Worm (Caenorhabditis elegans) whole organism, early embryonic: Measurements from ENCODE around the gene K01A2.4.

Experiments
- B0310.2 ChIP-seq: sonication (generic microtip); optimal IDR thresholded peaks from 2 replicates; lab custom pipeline; 2016; ENCODE audit warnings: mild to moderate bottlenecking, missing genetic modification characterization, missing compliant biosample characterization
- F13C5.2 ChIP-seq: sonication (generic microtip); optimal IDR thresholded peaks from 2 replicates; lab custom pipeline; 2017; ENCODE audit warnings: mild to moderate bottlenecking, missing genetic modification characterization, inconsistent platforms, missing compliant biosample characterization
- aly-1 ChIP-seq: sonication (generic microtip); optimal IDR thresholded peaks from 2 replicates; lab custom pipeline; 2016; ENCODE audit warnings: missing genetic modification characterization, missing compliant biosample characterization
- ama-1 ChIP-seq: fragments of 150-350 bp; optimal IDR thresholded peaks from 2 replicates; lab custom pipeline; 2014
- ceh-13 ChIP-seq: fragments of 200-800 bp; sonication (Bioruptor generic); optimal IDR thresholded peaks from 2 replicates; lab custom pipeline; 2018; ENCODE audit warnings: mild to moderate bottlenecking, missing genetic modification characterization, missing compliant biosample characterization
- ceh-36 ChIP-seq: sonication (generic microtip); optimal IDR thresholded peaks from 2 replicates; lab custom pipeline; 2016; ENCODE audit warnings: missing genetic modification characterization, inconsistent platforms, missing compliant biosample characterization
- ets-7 ChIP-seq: sonication (generic microtip); optimal IDR thresholded peaks from 2 replicates; lab custom pipeline; 2016; ENCODE audit warnings: missing genotype, missing genetic modification characterization, missing compliant biosample characterization
- flt-1 ChIP-seq: fragments of 200-800 bp; sonication (Bioruptor generic); IDR thresholded peaks from 2 replicates; pipeline ENCODE4 v1.3.6; 2022; ENCODE audit warnings: missing genetic modification characterization, missing compliant biosample characterization
- hmbx-1 ChIP-seq: sonication (generic microtip); optimal IDR thresholded peaks from 2 replicates; lab custom pipeline; 2016; ENCODE audit warnings: mild to moderate bottlenecking, missing genetic modification characterization, missing compliant biosample characterization
- hmg-4 ChIP-seq: fragments of 200-800 bp; sonication (Bioruptor generic); optimal IDR thresholded peaks from 2 replicates; lab custom pipeline; 2018; ENCODE audit warnings: mild to moderate bottlenecking, missing genetic modification characterization, missing compliant biosample characterization
- hnd-1 ChIP-seq: sonication (generic microtip); optimal IDR thresholded peaks from 2 replicates; lab custom pipeline; 2016; ENCODE audit warnings: missing genetic modification characterization, missing compliant biosample characterization
- pes-1 ChIP-seq: fragments of 200-800 bp; sonication (Bioruptor generic); IDR thresholded peaks from 2 replicates; pipeline ENCODE4 v1.3.6; 2022; ENCODE audit warnings: missing genetic modification reagents, missing genetic modification characterization, missing compliant biosample characterization
- scrt-1 ChIP-seq: fragments of 200-800 bp; sonication (Bioruptor generic); IDR thresholded peaks from 2 replicates; pipeline ENCODE4 v1.3.6; 2022; ENCODE audit warnings: missing genetic modification characterization, missing compliant biosample characterization
- sea-1 ChIP-seq: fragments of 200-800 bp; sonication (Bioruptor generic); conservative IDR thresholded peaks from 2 replicates; pipeline ENCODE4 v1.3.6; 2022; ENCODE audit warnings: missing genetic modification characterization, missing compliant biosample characterization
- tbx-11 ChIP-seq: fragments of 200-800 bp; sonication (Bioruptor generic); IDR thresholded peaks from 2 replicates; pipeline ENCODE4 v1.3.6; 2022; ENCODE audit warnings: missing genetic modification characterization, missing compliant biosample characterization
- tbx-37 ChIP-seq: fragments of 200-800 bp; sonication (Bioruptor generic); conservative IDR thresholded peaks from 2 replicates; pipeline ENCODE4 v1.3.6; 2022; ENCODE audit warnings: missing genetic modification reagents, missing genetic modification characterization, missing compliant biosample characterization
- tra-4 ChIP-seq: sonication (generic microtip); optimal IDR thresholded peaks from 2 replicates; lab custom pipeline; 2017; ENCODE audit warnings: missing genetic modification characterization, missing compliant biosample characterization

Gene K01A2.4

ce11 chrII:321183-321582 lies 13.9 kb downstream of the K01A2.4 start:
- TF ChIP-seq flt-1 (GFP tag; lab: Robert Waterston, UW) (no peak), sea-1 (GFP tag; lab: Robert Waterston, UW) (no peak)

DNA sequence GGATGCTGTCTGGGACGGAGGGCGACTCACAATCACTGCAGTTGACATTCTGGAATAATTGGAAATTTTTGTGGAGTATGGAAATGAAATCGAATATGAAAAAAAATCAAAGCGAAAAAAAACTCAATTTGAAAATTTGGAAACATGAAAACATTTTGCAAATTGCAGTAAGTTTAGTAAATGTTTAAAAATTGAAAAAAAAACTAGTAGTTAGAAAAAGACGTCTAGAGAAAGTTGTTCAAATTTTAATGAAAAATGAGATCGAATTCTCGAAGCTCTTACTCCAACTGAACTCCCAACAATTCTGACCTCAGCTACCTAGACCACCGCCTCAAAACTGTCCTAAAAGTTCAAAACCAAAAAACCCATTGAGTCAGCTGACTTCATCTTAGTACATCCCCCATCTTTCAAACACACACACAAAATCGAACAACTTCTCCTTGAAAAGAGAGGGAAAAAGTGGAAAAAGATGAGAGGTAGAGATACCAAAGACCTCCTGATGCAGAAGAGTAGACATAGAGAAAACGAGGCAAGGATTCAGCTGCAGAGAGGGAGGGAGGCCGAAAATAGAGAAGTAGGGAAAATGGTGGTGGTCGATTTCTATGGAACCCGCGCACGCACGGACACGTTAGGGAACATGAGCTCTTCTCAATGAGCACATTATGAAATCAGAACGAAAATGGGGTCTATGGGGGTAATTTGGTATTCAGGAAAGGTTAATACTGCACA lies 16.0 kb downstream of the K01A2.4 start, which contains the start of gene K01A2.10:
Gene K01A2.10, minus strand, starts transcription at position 51 of the 729 bp plus-strand sequence.
- TF ChIP-seq hmg-4 (GFP tag; lab: Kevin White, UChicago) (peak; percentile 45), ceh-13 (GFP tag; lab: Kevin White, UChicago) (no peak)

ce11 chrII:325639-326350 lies 18.5 kb downstream of the K01A2.4 start, which contains the start of gene sgcb-1:
sgcb-1 (plus strand) TSS chrII:326300.
- no peak for TF ChIP-seq ets-7 (tag; lab: Kevin White, UChicago)
- TF ChIP-seq aly-1 (tag; lab: Kevin White, UChicago), result no peak
- TF ChIP-seq hmg-4 (GFP tag; lab: Kevin White, UChicago), result no peak
- TF ChIP-seq B0310.2 (tag; lab: Kevin White, UChicago), result no peak
- no peak for TF ChIP-seq flt-1 (GFP tag; lab: Robert Waterston, UW)
- no peak for TF ChIP-seq F13C5.2 (tag; lab: Kevin White, UChicago)
- TF ChIP-seq ceh-36 (tag; lab: Kevin White, UChicago), result no peak
- no peak for TF ChIP-seq ceh-13 (GFP tag; lab: Kevin White, UChicago)
- TF ChIP-seq ama-1 (lab: Kevin White, UChicago), result no peak
- no peak for TF ChIP-seq pes-1
- TF ChIP-seq sea-1 (GFP tag; lab: Robert Waterston, UW), result no peak
- TF ChIP-seq tbx-37 (GFP tag; lab: Robert Waterston, UW), result no peak
- no peak for TF ChIP-seq hmbx-1 (tag; lab: Kevin White, UChicago)
- TF ChIP-seq scrt-1, result no peak
- no peak for TF ChIP-seq hnd-1

ce11 chrII:332419-332818 lies 25.2 kb downstream of the K01A2.4 start, which contains the start of gene cbn-1:
cbn-1 (minus strand) TSS chrII:332519.
- TF ChIP-seq B0310.2 (tag; lab: Kevin White, UChicago) (no peak), ama-1 (lab: Kevin White, UChicago) (no peak), hmg-4 (GFP tag; lab: Kevin White, UChicago) (no peak), flt-1 (GFP tag; lab: Robert Waterston, UW) (no peak), tbx-11 (no peak), hnd-1 (no peak), ceh-13 (GFP tag; lab: Kevin White, UChicago) (no peak), F13C5.2 (tag; lab: Kevin White, UChicago) (no peak), tbx-37 (GFP tag; lab: Robert Waterston, UW) (no peak), ets-7 (tag; lab: Kevin White, UChicago) (no peak), sea-1 (GFP tag; lab: Robert Waterston, UW) (no peak), aly-1 (tag; lab: Kevin White, UChicago) (no peak), hmbx-1 (tag; lab: Kevin White, UChicago) (no peak), tra-4 (tag; lab: Kevin White, UChicago) (no peak), pes-1 (no peak)

ce11 chrII:333853-334449 lies 26.7 kb downstream of the K01A2.4 start:
- TF ChIP-seq ceh-13 (GFP tag; lab: Kevin White, UChicago), result no peak
- TF ChIP-seq ceh-36 (tag; lab: Kevin White, UChicago), result no peak
- TF ChIP-seq ets-7 (tag; lab: Kevin White, UChicago), result no peak
- no peak for TF ChIP-seq F13C5.2 (tag; lab: Kevin White, UChicago)
- TF ChIP-seq hmbx-1 (tag; lab: Kevin White, UChicago), result no peak
- no peak for TF ChIP-seq tra-4 (tag; lab: Kevin White, UChicago)
- no peak for TF ChIP-seq aly-1 (tag; lab: Kevin White, UChicago)
- TF ChIP-seq tbx-37 (GFP tag; lab: Robert Waterston, UW), result no peak
- TF ChIP-seq scrt-1, result no peak
- no peak for TF ChIP-seq sea-1 (GFP tag; lab: Robert Waterston, UW)

DNA sequence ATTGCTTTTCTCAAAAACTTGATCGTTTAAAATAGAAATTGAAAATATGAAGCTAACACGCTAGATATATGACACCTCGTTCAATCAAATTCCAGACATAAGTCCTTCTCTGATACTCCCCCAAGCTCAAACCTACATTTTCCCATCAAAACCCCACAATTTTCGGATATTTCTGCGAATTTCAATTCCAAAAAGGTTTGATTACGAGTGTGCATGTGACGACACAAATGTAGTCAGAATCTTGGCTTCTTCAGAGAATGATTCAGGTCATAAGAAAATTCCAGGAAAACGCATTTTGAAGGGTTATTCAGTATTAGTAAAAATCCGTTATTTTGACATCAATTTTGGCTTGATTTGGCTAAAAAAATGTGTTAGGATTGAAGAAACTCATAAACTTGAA lies 27.6 kb downstream of the K01A2.4 start:
- no peak for TF ChIP-seq tra-4 (tag; lab: Kevin White, UChicago)
- no peak for TF ChIP-seq ama-1 (lab: Kevin White, UChicago)
- TF ChIP-seq pes-1, result no peak
- no peak for TF ChIP-seq tbx-37 (GFP tag; lab: Robert Waterston, UW)
- no peak for TF ChIP-seq ceh-36 (tag; lab: Kevin White, UChicago)
- TF ChIP-seq sea-1 (GFP tag; lab: Robert Waterston, UW), result no peak
- TF ChIP-seq B0310.2 (tag; lab: Kevin White, UChicago), result no peak
- no peak for TF ChIP-seq hnd-1
- no peak for TF ChIP-seq flt-1 (GFP tag; lab: Robert Waterston, UW)
- no peak for TF ChIP-seq aly-1 (tag; lab: Kevin White, UChicago)
- TF ChIP-seq ceh-13 (GFP tag; lab: Kevin White, UChicago), result no peak
- TF ChIP-seq scrt-1, result no peak
- no peak for TF ChIP-seq hmg-4 (GFP tag; lab: Kevin White, UChicago)
- TF ChIP-seq F13C5.2 (tag; lab: Kevin White, UChicago), result no peak
- no peak for TF ChIP-seq tbx-11
- no peak for TF ChIP-seq ets-7 (tag; lab: Kevin White, UChicago)
- no peak for TF ChIP-seq hmbx-1 (tag; lab: Kevin White, UChicago)
